Worm (Caenorhabditis elegans): ENCODE measurements around the gene clec-265.

DNA sequence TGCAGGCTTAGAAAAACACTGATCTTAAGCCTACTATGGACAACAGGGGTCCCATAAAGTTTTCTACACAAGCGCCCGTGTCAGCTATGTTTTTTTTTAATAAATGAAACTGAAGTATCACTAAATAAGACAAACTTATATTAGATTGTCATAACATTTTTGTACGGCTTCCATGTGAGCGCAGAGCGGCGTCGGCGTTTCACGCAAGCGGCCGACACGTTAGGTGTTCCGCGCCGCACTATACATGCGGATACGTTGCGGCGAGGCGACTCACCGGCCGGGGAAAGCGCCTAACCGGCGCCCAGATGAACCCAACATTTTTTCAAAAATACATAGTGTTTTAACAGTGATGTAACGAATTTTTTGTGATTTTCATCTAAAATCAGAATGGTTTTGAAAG is 26.1 kb downstream of the clec-265 start:
- TF ChIP-seq unc-55 (GFP tag; optimal IDR thresholded peaks at IDR 0.05) (no peak), K02D7.2 (tag; optimal IDR thresholded peaks at IDR 0.05) (no peak), pqm-1 (tag; optimal IDR thresholded peaks at IDR 0.05) (no peak), hlh-30 (tag; optimal IDR thresholded peaks at IDR 0.05; ENCODE audit: insufficient read depth) (no peak)

All from whole organism, late embryonic.